Fruit fly (Drosophila melanogaster) S2 (cell line): ENCODE results near the gene Ccp84Aa.
A peak's percentile ranks its signal among the peaks of the same experiment; 100 is the strongest.

Source experiments
- CG8478 ChIP-seq: fragments of >200 bp; optimal IDR thresholded peaks from 2 replicates; lab custom pipeline; 2018
- CTCF ChIP-seq, 2 experiments: fragments of >200 bp; optimal IDR thresholded peaks; 2 replicates each; lab custom pipeline; 2018

The Ccp84Aa gene

DNA sequence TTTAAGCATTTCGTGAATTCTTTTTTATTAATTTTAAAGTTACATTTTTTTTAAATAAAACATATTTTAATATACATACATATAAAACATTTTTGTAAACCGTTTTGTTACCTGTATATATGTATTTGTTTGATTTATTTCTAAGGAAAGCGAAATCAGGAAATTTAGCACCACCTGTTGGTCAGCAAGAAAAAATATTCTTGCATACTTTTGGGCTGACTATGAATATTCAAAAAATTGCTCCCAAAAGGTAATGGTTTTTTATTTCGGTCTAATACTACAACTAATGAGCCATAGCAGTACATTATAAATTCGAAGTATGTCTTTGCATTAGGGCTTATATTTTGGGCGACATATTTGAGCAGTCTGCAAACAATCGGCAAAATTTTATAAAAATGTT, 20.2 kb upstream of the Ccp84Aa start:
- TF ChIP-seq CG8478 (lab: Kevin White, UChicago) (no peak), CTCF (optimal IDR thresholded peaks at IDR 0.05; lab: Kevin White, UChicago) (peak; percentile 76 to 91)

DNA sequence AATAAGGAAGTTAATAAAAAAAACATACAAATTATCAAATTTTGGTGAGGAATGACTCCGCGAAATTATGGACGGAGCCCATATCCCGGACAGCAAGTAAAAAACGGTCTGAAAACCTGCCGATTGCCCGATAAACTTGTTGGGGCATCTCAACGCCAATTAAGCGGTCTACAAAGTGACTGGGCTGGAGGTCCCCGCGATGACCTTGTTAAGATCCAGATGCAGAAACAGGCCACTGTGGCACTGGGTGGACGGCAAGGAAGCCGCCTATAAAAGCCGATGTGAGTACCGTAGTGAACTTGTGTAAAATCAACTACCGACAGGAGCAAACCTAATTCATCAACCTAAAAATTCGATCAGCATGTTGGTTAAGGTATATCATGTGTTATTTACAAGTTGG, 19.7 kb upstream of the Ccp84Aa start, which contains the start of gene Edg84A:
Edg84A (plus strand) TSS at position 301 of the 400 bp plus-strand sequence.
- no peak for TF ChIP-seq CTCF (optimal IDR thresholded peaks at IDR 0.05; lab: Kevin White, UChicago)
- TF ChIP-seq CG8478 (lab: Kevin White, UChicago): no peak

DNA sequence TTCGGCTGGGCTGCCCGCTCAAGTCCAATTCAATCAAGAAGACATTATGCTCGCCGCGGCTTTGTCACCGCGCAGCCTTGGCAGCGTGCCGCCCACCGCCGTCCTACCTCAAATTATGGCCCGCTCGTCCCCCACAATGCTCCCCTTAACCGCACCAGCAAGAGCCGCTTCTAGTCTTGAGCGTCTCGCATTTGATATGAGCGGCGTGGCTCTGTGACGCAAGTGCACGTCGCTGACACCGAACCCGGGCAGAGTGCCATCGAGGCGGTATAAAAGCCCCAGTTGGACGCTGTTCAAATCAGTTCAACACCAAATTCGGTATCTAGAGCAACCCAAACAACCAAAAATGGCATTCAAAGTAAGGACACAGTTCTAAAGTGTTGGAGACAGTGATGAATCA, 17.5 kb upstream of the Ccp84Aa start, which contains the start of gene Ccp84Ag:
Ccp84Ag (plus strand) TSS at position 301 of the 400 bp plus-strand sequence.
- TF ChIP-seq CG8478 (lab: Kevin White, UChicago) (no peak), CTCF (optimal IDR thresholded peaks at IDR 0.05; lab: Kevin White, UChicago) (no peak)

DNA sequence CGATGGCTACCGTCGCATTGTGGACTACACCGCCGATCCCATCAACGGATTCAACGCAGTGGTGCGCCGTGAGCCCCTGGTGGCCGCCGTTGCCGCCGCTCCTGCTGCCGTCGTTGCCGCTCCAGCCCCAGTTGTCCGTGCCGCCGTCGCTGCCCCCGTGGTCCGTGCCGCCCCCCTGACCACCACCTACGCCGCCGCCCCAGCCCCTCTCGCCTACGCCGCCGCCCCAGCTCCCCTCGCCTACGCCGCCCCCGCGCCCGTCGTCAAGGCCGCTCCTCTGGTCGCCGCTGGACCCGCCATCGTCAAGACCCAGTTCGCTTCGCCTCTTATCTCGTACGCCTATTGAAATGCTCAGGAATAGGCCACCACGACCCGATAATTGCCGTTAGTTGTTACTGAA, 16.7 kb upstream of the Ccp84Aa start:
- TF ChIP-seq CG8478 (lab: Kevin White, UChicago) (no peak), CTCF (optimal IDR thresholded peaks at IDR 0.05; lab: Kevin White, UChicago) (no peak)

DNA sequence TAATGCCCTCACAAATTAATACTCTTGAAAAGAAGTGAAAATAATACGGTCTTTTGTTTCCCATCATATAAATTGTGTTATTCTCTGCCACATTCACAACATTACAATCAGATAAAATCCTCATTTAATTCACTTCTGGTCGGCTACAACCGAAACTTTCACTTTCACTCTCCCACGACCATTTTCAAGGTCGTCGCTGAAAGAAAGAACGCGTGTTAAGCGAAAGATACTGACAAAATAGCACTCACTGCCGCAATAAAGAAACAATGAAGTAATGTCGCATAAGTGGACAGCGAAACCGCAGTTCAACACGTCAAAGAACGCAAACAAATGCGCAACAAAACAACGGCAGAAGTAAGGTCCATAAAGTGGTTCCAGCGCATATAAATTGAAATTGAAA, 15.7 kb upstream of the Ccp84Aa start:
- TF ChIP-seq CG8478 (lab: Kevin White, UChicago): no peak
- TF ChIP-seq CTCF (optimal IDR thresholded peaks at IDR 0.05; lab: Kevin White, UChicago): no peak

DNA sequence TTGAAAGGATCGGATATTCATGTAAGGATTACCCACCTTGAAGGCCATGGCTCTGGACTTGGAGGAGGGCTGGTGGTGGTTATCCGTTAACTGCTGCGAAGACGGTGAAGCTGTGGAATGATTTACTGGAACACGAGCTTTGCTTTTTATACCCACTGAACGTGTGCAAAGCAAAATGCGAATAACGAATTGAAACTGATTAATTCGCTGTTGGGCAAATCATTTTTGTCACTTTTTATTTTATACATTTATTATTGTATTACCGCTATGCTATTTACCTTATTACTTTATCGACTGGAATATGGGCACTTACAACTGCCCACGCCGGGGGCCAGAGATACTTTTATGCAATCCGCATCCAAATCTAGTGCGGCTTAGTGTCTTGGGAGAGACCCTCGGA, 13.7 kb upstream of the Ccp84Aa start, which contains the start of gene Ccp84Af:
Ccp84Af (minus strand) TSS at position 101 of the 400 bp plus-strand sequence.
- TF ChIP-seq CG8478 (lab: Kevin White, UChicago) (no peak), CTCF (optimal IDR thresholded peaks at IDR 0.05; lab: Kevin White, UChicago) (no peak)

- TF ChIP-seq CTCF (optimal IDR thresholded peaks at IDR 0.05; lab: Kevin White, UChicago) (no peak), CG8478 (lab: Kevin White, UChicago) (no peak)
Observed at dm6 chr3R:6691658-6692057, 12.2 kb upstream of the Ccp84Aa start, which contains the start of gene Ccp84Ae. Ccp84Ae (minus strand) TSS chr3R:6691758.

- TF ChIP-seq CG8478 (lab: Kevin White, UChicago) (no peak), CTCF (optimal IDR thresholded peaks at IDR 0.05; lab: Kevin White, UChicago) (no peak)
Observed at dm6 chr3R:6692432-6692831, 11.5 kb upstream of the Ccp84Aa start, which contains the start of gene Ccp84Ad. Ccp84Ad (plus strand) TSS chr3R:6692732.

DNA sequence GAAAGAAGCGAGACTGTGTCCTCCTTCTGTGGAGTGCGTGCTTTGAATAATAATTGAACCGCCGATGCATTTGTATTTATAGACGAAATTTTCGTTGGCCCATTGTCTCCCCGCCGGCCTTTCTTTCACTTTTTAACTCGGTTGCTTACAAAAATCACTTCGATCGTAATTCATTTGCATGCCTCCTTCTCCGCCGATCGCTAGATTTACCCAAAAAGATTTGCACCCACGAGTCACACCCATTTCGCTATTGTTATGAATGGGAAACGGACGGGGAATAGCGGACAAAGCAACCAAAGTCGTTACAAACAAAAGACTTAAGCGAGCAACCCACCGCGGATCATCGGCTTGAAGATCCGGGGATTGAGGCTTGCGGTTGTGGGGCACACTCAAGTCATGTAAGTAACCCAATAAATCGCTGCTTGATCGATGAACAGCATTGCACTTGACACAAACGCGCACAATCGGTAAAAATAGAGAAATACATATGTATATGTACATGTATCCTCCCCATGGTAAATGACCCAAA, 7.6 kb upstream of the Ccp84Aa start, which contains the start of gene Ccp84Ac:
Ccp84Ac (minus strand) TSS at position 51 of the 529 bp plus-strand sequence.
- TF ChIP-seq CTCF (optimal IDR thresholded peaks at IDR 0.05; lab: Kevin White, UChicago) (no peak), CG8478 (lab: Kevin White, UChicago) (no peak)

DNA sequence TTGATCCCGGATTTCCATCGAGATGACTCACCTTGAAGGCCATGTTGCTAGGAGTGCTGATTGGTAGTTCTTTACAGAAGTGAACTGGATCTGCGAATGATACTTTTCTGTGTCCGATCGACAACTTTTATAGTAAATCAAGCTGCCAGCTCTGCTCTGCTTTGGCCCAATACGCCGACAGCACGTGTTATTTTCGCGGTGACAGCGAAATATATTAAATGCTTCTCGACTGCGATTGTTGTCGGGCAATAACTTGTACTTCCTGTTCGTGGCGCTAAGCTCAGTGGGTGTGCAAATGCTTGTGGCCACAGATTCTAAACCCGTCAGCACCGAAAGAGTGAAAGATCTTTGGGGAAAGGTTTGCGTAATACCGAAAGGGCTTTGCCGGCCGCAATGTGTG, 1.1 kb upstream of the Ccp84Aa start, which contains the start of gene Ccp84Ab:
Ccp84Ab (minus strand) TSS at position 101 of the 400 bp plus-strand sequence.
- TF ChIP-seq CTCF (optimal IDR thresholded peaks at IDR 0.05; lab: Kevin White, UChicago) (no peak), CG8478 (lab: Kevin White, UChicago) (no peak)

dm6 chr3R:6706327-6706726, 2.4 kb downstream of the Ccp84Aa start:
- peak; percentile 49 to 69 for TF ChIP-seq CTCF (optimal IDR thresholded peaks at IDR 0.05; lab: Kevin White, UChicago)
- TF ChIP-seq CG8478 (lab: Kevin White, UChicago): no peak

DNA sequence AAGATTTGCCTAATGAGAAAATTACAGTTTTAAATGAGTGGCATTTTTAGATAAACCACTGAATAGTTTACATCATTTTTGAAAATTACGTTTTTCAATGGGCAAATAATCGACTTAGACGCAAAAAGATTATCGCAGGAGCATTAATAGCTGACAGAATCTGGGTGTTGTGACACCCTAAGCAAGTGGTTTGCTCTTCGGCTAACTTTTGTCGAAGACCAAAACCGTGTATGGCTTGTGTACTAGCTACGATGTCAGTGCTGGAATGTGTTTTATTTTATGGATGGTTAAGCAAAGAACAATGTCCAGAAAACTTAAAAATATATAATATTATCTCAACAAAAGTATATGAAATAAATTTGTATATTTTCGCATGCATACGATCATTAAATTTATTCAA, 5.0 kb downstream of the Ccp84Aa start:
- TF ChIP-seq CG8478 (lab: Kevin White, UChicago) (no peak), CTCF (optimal IDR thresholded peaks at IDR 0.05; lab: Kevin White, UChicago) (peak; percentile 63 to 83)

- TF ChIP-seq CTCF (optimal IDR thresholded peaks at IDR 0.05; lab: Kevin White, UChicago): no peak
- TF ChIP-seq CG8478 (lab: Kevin White, UChicago): no peak
Observed at dm6 chr3R:6723537-6724171, 19.8 kb downstream of the Ccp84Aa start.

DNA sequence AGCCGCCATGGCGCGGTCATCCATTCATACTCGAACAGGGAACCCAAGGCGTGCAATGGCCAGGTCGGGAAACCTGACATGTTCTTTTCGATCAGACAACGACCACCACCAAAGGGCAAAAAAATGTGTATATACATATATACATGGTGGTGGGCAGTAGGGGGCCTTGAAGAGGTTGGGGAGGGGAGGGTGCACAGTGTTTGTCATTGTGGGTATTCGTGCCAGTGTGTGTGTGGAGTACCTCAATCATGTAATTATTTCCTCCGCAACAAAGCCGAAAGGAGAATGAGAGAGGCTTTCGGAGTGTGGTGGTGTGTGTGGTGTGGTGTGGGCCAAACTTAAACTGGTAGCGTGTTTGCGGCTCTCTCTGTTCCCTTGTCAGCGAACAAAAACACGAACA, 22.2 kb downstream of the Ccp84Aa start:
- TF ChIP-seq CTCF (optimal IDR thresholded peaks at IDR 0.05; lab: Kevin White, UChicago) (no peak), CG8478 (lab: Kevin White, UChicago) (no peak)

DNA sequence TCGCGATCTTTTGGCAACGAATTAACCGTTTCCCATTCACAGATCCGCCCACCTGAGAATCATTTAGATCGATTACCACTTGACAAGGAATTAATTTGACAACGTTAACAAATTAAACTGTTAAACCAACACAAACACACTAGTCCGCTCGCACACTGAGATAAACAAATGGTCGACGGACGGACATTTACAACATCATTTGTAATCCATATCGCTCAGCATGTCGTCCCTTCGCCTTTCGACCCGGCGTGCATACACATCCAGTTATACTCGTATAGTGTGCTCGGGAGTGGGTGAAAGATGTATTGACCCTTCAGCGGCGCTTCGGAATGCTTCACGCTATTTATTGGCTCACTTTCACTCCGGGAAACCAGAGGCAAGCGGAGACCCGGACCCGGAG, 31.8 kb downstream of the Ccp84Aa start:
- TF ChIP-seq CTCF (optimal IDR thresholded peaks at IDR 0.05; lab: Kevin White, UChicago) (no peak), CG8478 (lab: Kevin White, UChicago) (no peak)
